Worm (Caenorhabditis elegans): ENCODE results near the gene sri-33.

Gene sri-33

DNA sequence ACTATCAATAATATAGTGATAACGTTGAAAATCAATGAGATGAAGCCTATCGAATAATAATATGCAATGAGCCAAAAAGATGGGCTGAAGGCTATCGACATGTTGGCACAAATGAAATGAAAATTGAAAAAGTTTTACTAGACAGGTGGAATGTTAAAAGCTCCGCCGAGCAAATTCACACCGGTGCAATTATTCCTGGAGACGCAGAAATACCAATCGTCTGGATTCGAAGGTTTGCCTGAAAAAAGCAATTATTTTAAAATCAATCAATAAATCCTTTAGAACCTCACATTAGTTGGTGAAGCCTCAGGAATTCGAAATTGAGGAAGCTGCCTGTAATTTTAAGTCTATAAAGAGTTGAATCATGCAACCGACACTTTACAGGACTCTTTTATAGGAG lies 2.3 kb downstream of the sri-33 start, which contains the start of gene sri-32:
Gene sri-32, minus strand, starts transcription at position 101 of the 400 bp plus-strand sequence.
- no peak for TF ChIP-seq dmd-4 (tag; optimal IDR thresholded peaks at IDR 0.05; ENCODE audit: borderline replicate concordance)
- no peak for TF ChIP-seq eyg-1 (tag; optimal IDR thresholded peaks at IDR 0.05)
- TF ChIP-seq hlh-8 (tag; optimal IDR thresholded peaks at IDR 0.05): no peak
- no peak for TF ChIP-seq ceh-14 (tag; optimal IDR thresholded peaks at IDR 0.05)
- no peak for TF ChIP-seq dve-1 (tag; optimal IDR thresholded peaks at IDR 0.05)
- TF ChIP-seq pqm-1 (tag; optimal IDR thresholded peaks at IDR 0.05): no peak
- TF ChIP-seq K09A11.1 (tag; optimal IDR thresholded peaks at IDR 0.05; ENCODE audit: insufficient read depth): no peak
- TF ChIP-seq unc-42 (tag; optimal IDR thresholded peaks at IDR 0.05): no peak
- TF ChIP-seq Y22D7AL.16 (tag; optimal IDR thresholded peaks at IDR 0.05): no peak

ce11 chrII:3151615-3152014 lies 5.0 kb downstream of the sri-33 start, which contains the start of the genes T10D4.14 and T10D4.19:
Gene T10D4.14, minus strand, starts transcription at chrII:3151715.
Gene T10D4.19, plus strand, starts transcription at chrII:3151918.
- no peak for TF ChIP-seq hlh-15 (tag; optimal IDR thresholded peaks at IDR 0.05)
- TF ChIP-seq npax-4 (tag; optimal IDR thresholded peaks at IDR 0.05): no peak
- no peak for TF ChIP-seq pat-9 (tag; optimal IDR thresholded peaks at IDR 0.05)
- TF ChIP-seq F13H6.1 (tag; optimal IDR thresholded peaks at IDR 0.05): no peak
- no peak for TF ChIP-seq ama-1 (optimal IDR thresholded peaks at IDR 0.05)
- no peak for TF ChIP-seq unc-42 (tag; optimal IDR thresholded peaks at IDR 0.05)
- TF ChIP-seq pag-3 (tag; optimal IDR thresholded peaks at IDR 0.05; ENCODE audit: borderline replicate concordance): no peak
- no peak for TF ChIP-seq ceh-19 (GFP tag; optimal IDR thresholded peaks at IDR 0.05)
- TF ChIP-seq tbx-7 (tag; optimal IDR thresholded peaks at IDR 0.05): no peak
- TF ChIP-seq gmeb-2 (tag; optimal IDR thresholded peaks at IDR 0.05): no peak
- no peak for TF ChIP-seq sox-2 (GFP tag; IDR thresholded peaks at IDR 0.05)

DNA sequence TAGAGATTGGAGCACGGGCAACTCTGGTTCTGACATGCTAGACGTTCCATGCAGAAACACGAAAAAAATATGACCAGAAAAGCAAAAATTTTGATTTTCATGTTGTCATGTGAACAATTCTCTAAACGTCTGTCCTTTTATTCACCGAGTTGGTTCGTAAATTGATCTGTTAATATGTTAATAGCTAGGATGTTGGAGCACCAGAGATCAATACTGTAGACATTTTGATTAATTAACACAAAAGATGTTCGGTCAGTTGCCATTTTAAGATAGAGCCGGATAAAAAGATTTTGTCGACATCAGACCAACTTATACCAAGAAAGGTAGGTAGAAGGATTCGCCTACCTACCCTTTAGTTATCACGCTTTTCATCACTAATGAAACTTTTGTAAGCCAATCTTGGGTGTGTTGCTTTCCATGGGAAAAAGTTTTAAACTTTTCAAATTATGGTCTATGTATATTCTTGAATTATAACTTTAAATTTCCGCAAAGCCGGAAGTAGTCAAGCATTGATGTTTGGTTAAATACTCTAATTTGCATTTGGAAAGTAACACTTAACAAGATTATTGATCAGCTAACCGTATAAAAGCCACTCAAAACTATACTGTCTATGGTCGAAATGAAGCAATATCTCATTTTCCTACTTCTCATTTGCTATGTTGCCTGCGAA lies 7.0 kb downstream of the sri-33 start, which contains the start of the genes T10D4.11 and T10D4.1:
Gene T10D4.11, minus strand, starts transcription at position 101 of the 670 bp plus-strand sequence.
Gene T10D4.1, plus strand, starts transcription at position 620 of the 670 bp plus-strand sequence.
- TF ChIP-seq lim-6 (tag; optimal IDR thresholded peaks at IDR 0.05) (no peak), pros-1 (tag; optimal IDR thresholded peaks at IDR 0.05) (no peak), ceh-18 (tag; optimal IDR thresholded peaks at IDR 0.05) (no peak), ztf-16 (tag; optimal IDR thresholded peaks at IDR 0.05) (no peak), Y22D7AL.16 (tag; optimal IDR thresholded peaks at IDR 0.05) (no peak), nhr-11 (tag; optimal IDR thresholded peaks at IDR 0.05) (no peak), ceh-48 (tag; optimal IDR thresholded peaks at IDR 0.05) (no peak), odd-2 (tag; optimal IDR thresholded peaks at IDR 0.05) (no peak), ceh-31 (tag; optimal IDR thresholded peaks at IDR 0.05) (no peak), sox-4 (tag; optimal IDR thresholded peaks at IDR 0.05) (no peak), ceh-6 (GFP tag; optimal IDR thresholded peaks at IDR 0.05) (no peak), fax-1 (tag; optimal IDR thresholded peaks at IDR 0.05) (no peak), madf-2 (tag; optimal IDR thresholded peaks at IDR 0.05) (no peak), hlh-13 (GFP tag; optimal IDR thresholded peaks at IDR 0.05) (no peak), sdc-2 (tag; optimal IDR thresholded peaks at IDR 0.05) (no peak), gmeb-2 (tag; optimal IDR thresholded peaks at IDR 0.05) (no peak), ceh-22 (tag; optimal IDR thresholded peaks at IDR 0.05) (no peak)

ce11 chrII:3148404-3148803 lies 8.2 kb downstream of the sri-33 start:
- TF ChIP-seq lin-11 (tag; optimal IDR thresholded peaks at IDR 0.05): no peak
- no peak for TF ChIP-seq madf-2 (tag; optimal IDR thresholded peaks at IDR 0.05)
- TF ChIP-seq fkh-10 (GFP tag; optimal IDR thresholded peaks at IDR 0.05): no peak
- no peak for TF ChIP-seq hlh-30 (tag; optimal IDR thresholded peaks at IDR 0.05; ENCODE audit: insufficient read depth)
- TF ChIP-seq npax-4 (tag; optimal IDR thresholded peaks at IDR 0.05): no peak
- TF ChIP-seq pha-4 (tag; optimal IDR thresholded peaks at IDR 0.05): no peak
